Worm (Caenorhabditis elegans): ENCODE data around the gene chil-16.

The chil-16 gene

DNA sequence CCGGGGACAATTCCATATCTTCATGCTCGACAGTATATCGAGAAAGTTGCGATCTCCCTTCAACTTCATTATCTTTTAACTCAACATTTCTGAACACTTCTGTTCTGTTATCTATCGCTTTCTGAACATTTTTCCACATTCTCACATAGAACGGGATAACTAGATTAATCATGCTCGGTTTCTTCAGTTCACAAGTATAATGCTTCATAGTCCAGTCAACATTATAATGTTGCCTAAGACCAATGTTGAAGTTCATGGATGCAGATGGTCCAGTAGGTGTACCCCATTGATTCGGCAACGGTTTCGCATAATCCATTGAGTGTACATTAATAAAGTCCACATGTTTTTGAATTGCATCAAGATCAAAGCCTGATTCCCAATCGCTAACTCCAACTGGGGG lies 2.9 kb downstream of the chil-16 start:
- no peak for TF ChIP-seq ets-4 (GFP tag; optimal IDR thresholded peaks at IDR 0.05)
- TF ChIP-seq C17E4.6 (GFP tag; IDR thresholded peaks at IDR 0.05) = no peak
- no peak for TF ChIP-seq F10E7.11 (tag; optimal IDR thresholded peaks at IDR 0.05)
- TF ChIP-seq lag-1 (GFP tag; IDR thresholded peaks at IDR 0.05) = no peak
- no peak for TF ChIP-seq snpc-4 (GFP tag; optimal IDR thresholded peaks at IDR 0.05)
- no peak for TF ChIP-seq snpc-4 (tag; optimal IDR thresholded peaks at IDR 0.05)
- no peak for TF ChIP-seq B0035.1 (tag; optimal IDR thresholded peaks at IDR 0.05)
- TF ChIP-seq attf-5 (GFP tag; optimal IDR thresholded peaks at IDR 0.05) = no peak
- no peak for TF ChIP-seq nhr-90 (tag; optimal IDR thresholded peaks at IDR 0.05)
- no peak for TF ChIP-seq die-1 (tag; optimal IDR thresholded peaks at IDR 0.05)
- no peak for TF ChIP-seq Y67H2A.10 (GFP tag; conservative IDR thresholded peaks at IDR 0.05)
- no peak for TF ChIP-seq ekl-4 (GFP tag; IDR thresholded peaks at IDR 0.05)
- TF ChIP-seq dpff-1 (tag; optimal IDR thresholded peaks at IDR 0.05) = no peak

DNA sequence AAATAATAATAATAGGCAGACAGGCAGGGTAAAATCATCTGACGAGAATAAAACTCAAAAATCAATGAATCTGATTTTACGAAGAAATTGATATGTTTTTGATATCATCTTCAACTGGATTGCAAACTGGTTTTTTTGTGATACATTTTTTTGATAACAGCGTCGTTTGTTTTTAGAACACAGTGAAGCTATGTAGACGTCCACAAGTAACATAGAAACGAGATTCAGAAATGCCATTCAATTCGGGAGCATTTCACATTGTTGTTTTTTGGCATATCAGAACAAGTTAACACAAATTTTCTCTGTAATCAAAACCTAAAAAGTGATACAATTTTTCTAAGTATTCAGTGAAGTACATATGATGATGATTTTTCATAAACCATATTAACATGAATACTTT lies 3.5 kb downstream of the chil-16 start, which contains the start of gene chil-13:
chil-13 (minus strand) TSS at position 101 of the 400 bp plus-strand sequence.
- TF ChIP-seq rec-8 (tag; optimal IDR thresholded peaks at IDR 0.05) (no peak), F39B2.1 (GFP tag; IDR thresholded peaks at IDR 0.05) (no peak), dpl-1 (GFP tag; optimal IDR thresholded peaks at IDR 0.05) (no peak), attf-5 (GFP tag; optimal IDR thresholded peaks at IDR 0.05) (no peak), zfh-2 (GFP tag; conservative IDR thresholded peaks at IDR 0.05) (no peak), ets-4 (GFP tag; optimal IDR thresholded peaks at IDR 0.05) (no peak), ama-1 (optimal IDR thresholded peaks at IDR 0.05) (no peak), ama-1 (GFP tag; optimal IDR thresholded peaks at IDR 0.05) (no peak), tbp1 (GFP tag; optimal IDR thresholded peaks at IDR 0.05) (no peak), efl-1 (GFP tag; optimal IDR thresholded peaks at IDR 0.05) (no peak), sea-2 (GFP tag; IDR thresholded peaks at IDR 0.05) (no peak), madf-10 (tag; optimal IDR thresholded peaks at IDR 0.05) (no peak), cebp-1 (GFP tag; IDR thresholded peaks at IDR 0.05) (no peak), cebp-1 (tag; optimal IDR thresholded peaks at IDR 0.05) (no peak), egrh-3 (GFP tag; IDR thresholded peaks at IDR 0.05) (no peak), ztf-18 (tag; optimal IDR thresholded peaks at IDR 0.05) (no peak), F55B11.4 (tag; optimal IDR thresholded peaks at IDR 0.05; ENCODE audit: borderline replicate concordance, insufficient read depth) (no peak), nhr-27 (tag; optimal IDR thresholded peaks at IDR 0.05) (no peak), Y56A3A.18 (GFP tag; IDR thresholded peaks at IDR 0.05) (no peak)

DNA sequence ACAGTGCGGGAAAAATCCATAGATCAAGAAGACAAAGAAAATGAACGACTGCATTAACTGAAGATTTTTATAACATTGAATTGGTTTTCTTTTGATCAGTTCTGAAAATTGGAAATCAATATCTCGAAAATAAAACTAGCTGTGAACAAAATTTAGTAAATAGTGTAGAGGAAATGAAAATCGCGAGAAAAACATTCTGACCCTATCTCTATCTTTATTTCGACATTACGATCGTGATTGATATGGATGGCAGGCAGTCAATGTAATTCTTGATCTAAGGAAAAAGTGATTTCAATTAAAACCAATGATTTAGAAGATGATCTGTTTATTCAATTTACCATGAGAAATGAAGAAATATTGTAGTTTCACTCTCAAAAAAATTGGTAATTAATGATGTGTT lies 5.7 kb downstream of the chil-16 start, which contains the start of gene kin-16:
kin-16 (minus strand) TSS at position 101 of the 400 bp plus-strand sequence.
- TF ChIP-seq lin-54 (GFP tag; optimal IDR thresholded peaks at IDR 0.05) (no peak), ztf-26 (tag; optimal IDR thresholded peaks at IDR 0.05) (no peak), dpff-1 (tag; optimal IDR thresholded peaks at IDR 0.05) (no peak), efl-1 (GFP tag; optimal IDR thresholded peaks at IDR 0.05) (no peak)

DNA sequence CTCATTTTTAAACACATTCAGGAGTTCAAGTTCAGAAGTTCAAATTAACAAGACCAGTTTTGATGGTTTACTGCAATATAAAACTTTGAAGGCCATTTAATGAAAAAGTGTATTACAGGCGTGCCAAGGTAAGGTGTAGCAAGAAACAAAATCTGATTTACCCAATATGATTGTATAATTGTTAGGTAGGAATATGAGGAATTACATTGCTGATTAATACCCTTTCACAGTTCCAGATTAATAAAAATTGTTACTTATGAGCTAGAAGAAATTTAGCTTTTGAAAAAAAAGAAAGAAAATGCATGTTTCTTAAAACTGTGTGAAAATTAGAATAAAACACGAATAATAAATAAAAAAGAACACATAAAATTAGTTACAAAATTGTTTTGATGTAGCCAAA lies 8.1 kb downstream of the chil-16 start, which contains the start of gene kin-15:
kin-15 (minus strand) TSS at position 101 of the 400 bp plus-strand sequence.
- TF ChIP-seq egl-18 (GFP tag; IDR thresholded peaks at IDR 0.05) (no peak), cebp-1 (GFP tag; IDR thresholded peaks at IDR 0.05) (no peak), cebp-1 (tag; optimal IDR thresholded peaks at IDR 0.05) (no peak), zim-3 (tag; optimal IDR thresholded peaks at IDR 0.05) (no peak), snpc-1.1 (tag; optimal IDR thresholded peaks at IDR 0.05; ENCODE audit: insufficient read depth) (no peak), repo-1 (tag; optimal IDR thresholded peaks at IDR 0.05) (no peak), Y95B8A.8 (GFP tag; IDR thresholded peaks at IDR 0.05) (no peak), hrde-1 (tag; optimal IDR thresholded peaks at IDR 0.05; ENCODE audit: borderline replicate concordance) (no peak), xnd-1 (tag; optimal IDR thresholded peaks at IDR 0.05) (no peak), efl-1 (GFP tag; optimal IDR thresholded peaks at IDR 0.05) (no peak), let-526 (GFP tag; IDR thresholded peaks at IDR 0.05) (no peak), tbx-9 (tag; optimal IDR thresholded peaks at IDR 0.05; ENCODE audit: borderline replicate concordance) (no peak)

Measured in whole organism, young adult.